Fruit fly (Drosophila melanogaster): Measurements from ENCODE around the gene AsnS.

AsnS gene

dm6 chr3L:21192024-21192423, 19.1 kb downstream of the AsnS start (continued):
- peak; percentile 80 for TF ChIP-seq Med (GFP tag)
- peak; percentile 28 for TF ChIP-seq Deaf1 (tag; optimal IDR thresholded peaks at IDR 0.05)
- TF ChIP-seq pfk (GFP tag; optimal IDR thresholded peaks at IDR 0.05), result peak; percentile 44
- peak; percentile 67 for TF ChIP-seq Ets97D (GFP tag; optimal IDR thresholded peaks at IDR 0.05)
- peak; percentile 21 for TF ChIP-seq Hmr (GFP tag; optimal IDR thresholded peaks at IDR 0.05)
- TF ChIP-seq gem (tag; optimal IDR thresholded peaks at IDR 0.05), result no peak
- peak; percentile 35 for TF ChIP-seq CG13296 (GFP tag; optimal IDR thresholded peaks at IDR 0.05)

- TF ChIP-seq CG11695 (GFP tag; IDR thresholded peaks at IDR 0.05), result 0 out of 3 replicates have a peak, but pooled peaks have one; percentile 10
- TF ChIP-seq CG4328 (GFP tag; optimal IDR thresholded peaks at IDR 0.05), result no peak
- TF ChIP-seq Med (GFP tag), result peak; percentile 71
- TF ChIP-seq vvl (GFP tag; IDR thresholded peaks at IDR 0.05), result no peak
- TF ChIP-seq mld (GFP tag; IDR thresholded peaks at IDR 0.05; ENCODE audit: partially characterized antibody), result 0 out of 3 replicates have a peak, but pooled peaks have one; percentile 22
- TF ChIP-seq sug (tag; optimal IDR thresholded peaks at IDR 0.05), result no peak
- TF ChIP-seq Awh (GFP tag; IDR thresholded peaks at IDR 0.05), result no peak
- no peak for TF ChIP-seq CG17802 (tag; optimal IDR thresholded peaks at IDR 0.05)
- TF ChIP-seq H15 (GFP tag; IDR thresholded peaks at IDR 0.05), result no peak
- no peak for TF ChIP-seq twi (tag; optimal IDR thresholded peaks at IDR 0.05)
- no peak for TF ChIP-seq lbe (GFP tag; optimal IDR thresholded peaks at IDR 0.05)
- 0 out of 3 replicates have a peak, but pooled peaks have one; percentile 35 for TF ChIP-seq CG11456 (GFP tag; IDR thresholded peaks at IDR 0.05)
- TF ChIP-seq GATAe (GFP tag; conservative IDR thresholded peaks at IDR 0.05), result no peak
- no peak for TF ChIP-seq CG8290 (GFP tag; optimal IDR thresholded peaks at IDR 0.05)
- peak in 1 of 2 experiments; percentile 7 for TF ChIP-seq CG8290 (tag; optimal IDR thresholded peaks at IDR 0.05)
- no peak for TF ChIP-seq slp2 (GFP tag; optimal IDR thresholded peaks at IDR 0.05)
- peak; percentile 33 for TF ChIP-seq Deaf1 (tag; optimal IDR thresholded peaks at IDR 0.05)
- no peak for TF ChIP-seq unc-4 (GFP tag; IDR thresholded peaks at IDR 0.05; ENCODE audit: partially characterized antibody)
- no peak for TF ChIP-seq Taf1 (GFP tag; IDR thresholded peaks at IDR 0.05)
- TF ChIP-seq ase (GFP tag; IDR thresholded peaks at IDR 0.05), result no peak
- TF ChIP-seq CG34422 (GFP tag; IDR thresholded peaks at IDR 0.05), result 0 out of 3 replicates have a peak, but pooled peaks have one; percentile 29
- no peak for TF ChIP-seq CG2116 (GFP tag; optimal IDR thresholded peaks at IDR 0.05)
- TF ChIP-seq CG3163 (GFP tag; optimal IDR thresholded peaks at IDR 0.05), result peak; percentile 33
- TF ChIP-seq ewg (GFP tag; optimal IDR thresholded peaks at IDR 0.05), result peak; percentile 28
- TF ChIP-seq CG42726 (GFP tag; IDR thresholded peaks at IDR 0.05; ENCODE audit: partially characterized antibody), result 0 out of 2 replicates have a peak, but pooled peaks have one; percentile 14
- TF ChIP-seq Atf3 (GFP tag; optimal IDR thresholded peaks at IDR 0.05), result no peak
- no peak for TF ChIP-seq Xbp1 (GFP tag; optimal IDR thresholded peaks at IDR 0.05)
- no peak for TF ChIP-seq eyg (GFP tag; optimal IDR thresholded peaks at IDR 0.05)
- no peak for TF ChIP-seq repo (GFP tag; optimal IDR thresholded peaks at IDR 0.05)
- no peak for TF ChIP-seq corto (GFP tag; optimal IDR thresholded peaks at IDR 0.05)
- TF ChIP-seq CG17612 (GFP tag; IDR thresholded peaks at IDR 0.05), result no peak
- peak; percentile 3 for TF ChIP-seq scrt (GFP tag; optimal IDR thresholded peaks at IDR 0.05)
- TF ChIP-seq CG16779 (GFP tag; IDR thresholded peaks at IDR 0.05), result peak; percentile 88
- TF ChIP-seq lov (optimal IDR thresholded peaks at IDR 0.05), result no peak
- TF ChIP-seq lov (GFP tag; IDR thresholded peaks at IDR 0.05), result no peak
- TF ChIP-seq CG17186 (GFP tag; optimal IDR thresholded peaks at IDR 0.05), result no peak
- no peak for TF ChIP-seq Mes4 (GFP tag; optimal IDR thresholded peaks at IDR 0.05)
- TF ChIP-seq slbo (GFP tag; IDR thresholded peaks at IDR 0.05), result peak; percentile 28; the same call in 1 of the 2 replicates
- TF ChIP-seq Scr (GFP tag; IDR thresholded peaks at IDR 0.05; ENCODE audit: partially characterized antibody), result no peak
- TF ChIP-seq Mrtf (GFP tag; IDR thresholded peaks at IDR 0.05), result 0 out of 3 replicates have a peak, but pooled peaks have one; percentile 37
- no peak for TF ChIP-seq CG12219 (GFP tag; optimal IDR thresholded peaks at IDR 0.05)
Measured at dm6 chr3L:21193170-21193569, 20.3 kb downstream of the AsnS start, which contains the start of gene CG42337. CG42337 (minus strand) TSS chr3L:21193363.
